Fruit fly (Drosophila melanogaster) whole organism, adult: ENCODE results near the gene smal.

Experiments
- CG14711 ChIP-seq: fragments of 200-800 bp; sonication (Bioruptor generic); optimal IDR thresholded peaks from 2 replicates; lab custom pipeline; 2018; ENCODE audit warnings: missing biosample characterization, mild to moderate bottlenecking, missing genetic modification characterization, moderate library complexity
- CG7101 ChIP-seq: fragments of 200-800 bp; sonication (Bioruptor generic); optimal IDR thresholded peaks from 2 replicates; lab custom pipeline; 2018; ENCODE audit warnings: missing biosample characterization, mild to moderate bottlenecking, missing genetic modification characterization, moderate library complexity

DNA sequence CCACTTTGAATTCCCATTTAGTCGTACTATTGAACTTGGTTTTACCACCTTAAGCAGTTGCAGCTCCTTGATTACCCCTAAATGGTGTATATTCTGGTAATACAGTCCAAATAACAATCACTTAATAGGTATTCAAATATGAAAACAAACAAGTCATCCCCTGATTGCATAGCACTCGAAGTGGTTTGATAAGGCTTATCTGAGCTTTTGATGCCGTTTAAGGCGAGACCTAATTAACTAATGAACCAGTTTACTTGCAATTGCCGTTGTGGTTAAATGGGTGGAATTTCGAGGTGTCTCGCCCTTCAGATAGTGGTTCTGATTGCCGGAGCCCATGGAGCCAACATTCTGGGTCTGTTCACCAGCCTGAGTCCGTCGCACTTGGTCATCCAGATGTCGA, 45.9 kb downstream of the smal start, which contains the start of gene Ugt37B1:
- TF ChIP-seq CG14711 (tag; lab: Kevin White, UChicago) (no peak), CG7101 (no peak)
